Worm (Caenorhabditis elegans): ENCODE results near the gene F42A8.1.

Gene F42A8.1

DNA sequence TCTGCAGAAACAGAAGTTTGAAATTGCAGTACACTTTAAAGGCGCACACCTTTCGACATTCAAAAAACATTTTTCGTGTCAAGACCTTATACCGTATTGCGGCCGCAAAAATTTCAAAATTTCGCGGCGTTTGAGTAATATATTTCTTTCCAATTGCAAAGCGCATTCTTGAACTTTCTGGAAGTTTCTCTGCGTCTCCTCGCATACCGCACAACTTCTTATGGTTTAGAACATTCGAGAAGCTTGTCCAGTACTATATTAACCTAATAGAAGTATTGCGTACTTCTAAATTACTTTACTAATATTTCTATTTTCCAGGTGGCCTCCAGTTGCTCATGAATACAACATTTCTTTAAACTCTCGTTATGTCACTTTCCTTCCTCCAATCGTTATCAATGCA lies 9.7 kb downstream of the F42A8.1 start:
- TF ChIP-seq T26A8.4 (GFP tag; IDR thresholded peaks at IDR 0.05) (no peak), D1046.2 (GFP tag; IDR thresholded peaks at IDR 0.05) (no peak), sdz-12 (GFP tag; optimal IDR thresholded peaks at IDR 0.05) (no peak), mxl-3 (GFP tag; optimal IDR thresholded peaks at IDR 0.05) (peak; percentile 12), zfp-2 (tag; optimal IDR thresholded peaks at IDR 0.05) (no peak), mdt-29 (GFP tag; IDR thresholded peaks at IDR 0.05) (peak; percentile 59; the same call in 1 of the 2 replicates), ctbp-1 (GFP tag; IDR thresholded peaks at IDR 0.05) (no peak), spr-3 (GFP tag; optimal IDR thresholded peaks at IDR 0.05) (no peak), F26F4.8 (GFP tag; conservative IDR thresholded peaks at IDR 0.05) (no peak)

DNA sequence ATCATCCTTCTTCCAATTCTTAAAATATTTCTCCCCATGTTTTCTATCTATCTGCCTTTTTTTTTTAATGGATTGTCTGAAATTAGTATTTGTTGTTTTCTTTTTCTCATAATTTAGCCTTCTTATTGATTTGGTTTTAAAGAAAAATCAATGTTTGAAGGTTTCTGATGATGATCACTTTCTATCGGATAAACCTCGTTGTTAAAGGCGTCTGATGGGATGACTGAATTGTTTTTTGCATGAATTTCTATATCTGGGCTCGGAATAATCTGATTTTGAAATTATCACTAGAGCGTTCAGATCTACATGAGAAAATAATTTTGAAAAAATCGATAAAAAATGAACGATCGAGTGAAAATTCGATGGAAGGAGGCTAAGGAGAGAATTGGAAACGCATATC lies 12.7 kb downstream of the F42A8.1 start, which contains the start of gene scp-1:
Gene scp-1, plus strand, starts transcription at position 301 of the 400 bp plus-strand sequence.
- no peak for TF ChIP-seq ZK337.2 (GFP tag; IDR thresholded peaks at IDR 0.05)
- TF ChIP-seq arid-1 (GFP tag; conservative IDR thresholded peaks at IDR 0.05), result no peak
- no peak for TF ChIP-seq ztf-11 (tag; optimal IDR thresholded peaks at IDR 0.05)
- peak; percentile 4 for TF ChIP-seq ceh-28 (tag; optimal IDR thresholded peaks at IDR 0.05)
- TF ChIP-seq dmd-9 (GFP tag; IDR thresholded peaks at IDR 0.05), result no peak
- TF ChIP-seq vab-7 (GFP tag; IDR thresholded peaks at IDR 0.05), result no peak
- TF ChIP-seq Y5F2A.4 (GFP tag; optimal IDR thresholded peaks at IDR 0.05), result no peak

- TF ChIP-seq ama-1 (optimal IDR thresholded peaks at IDR 0.05) (no peak), zfp-2 (tag; optimal IDR thresholded peaks at IDR 0.05) (no peak), zag-1 (tag; optimal IDR thresholded peaks at IDR 0.05) (no peak), zip-2 (tag; optimal IDR thresholded peaks at IDR 0.05) (no peak), daf-16 (GFP tag; optimal IDR thresholded peaks at IDR 0.05) (no peak), daf-16 (tag; optimal IDR thresholded peaks at IDR 0.05) (no peak), spr-3 (GFP tag; optimal IDR thresholded peaks at IDR 0.05) (no peak), attf-4 (tag; optimal IDR thresholded peaks at IDR 0.05) (no peak), dmd-6 (GFP tag; IDR thresholded peaks at IDR 0.05) (no peak), hlh-30 (tag; optimal IDR thresholded peaks at IDR 0.05; ENCODE audit: insufficient read depth) (no peak), snpc-1.2 (GFP tag; IDR thresholded peaks at IDR 0.05) (no peak), ZK337.2 (GFP tag; IDR thresholded peaks at IDR 0.05) (no peak), mxl-3 (GFP tag; optimal IDR thresholded peaks at IDR 0.05) (no peak)
These were observed 13.4 kb downstream of the F42A8.1 start for ce11 chrII:9333034-9333433.

DNA sequence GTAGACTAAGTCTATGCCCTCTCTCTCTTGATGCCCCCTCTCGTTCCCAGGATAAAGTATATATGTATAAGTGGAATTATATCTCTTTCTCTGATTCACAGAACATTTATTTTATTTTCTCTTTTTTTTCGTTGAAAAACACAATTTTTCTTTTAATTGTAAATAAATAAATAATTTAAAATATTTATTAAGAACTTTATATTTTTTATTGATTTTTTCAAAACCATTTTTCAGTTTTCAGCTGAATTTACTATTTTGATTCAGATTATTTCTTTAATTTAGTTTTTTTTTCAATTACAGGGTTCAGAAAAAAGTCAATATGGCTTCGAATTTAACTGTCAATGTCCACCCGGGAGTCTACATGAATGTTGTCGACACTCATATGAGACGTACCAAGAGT lies 15.0 kb downstream of the F42A8.1 start, which contains the start of gene eif-3.F:
Gene eif-3.F, plus strand, starts transcription at position 301 of the 400 bp plus-strand sequence.
- TF ChIP-seq lsy-2 (tag; optimal IDR thresholded peaks at IDR 0.05), result no peak
- no peak for TF ChIP-seq pqm-1 (tag; optimal IDR thresholded peaks at IDR 0.05)
- no peak for TF ChIP-seq attf-4 (tag; optimal IDR thresholded peaks at IDR 0.05)
- TF ChIP-seq lin-39 (tag; optimal IDR thresholded peaks at IDR 0.05), result no peak
- TF ChIP-seq madf-5 (GFP tag; IDR thresholded peaks at IDR 0.05), result no peak
- no peak for TF ChIP-seq nhr-11 (tag; optimal IDR thresholded peaks at IDR 0.05)

DNA sequence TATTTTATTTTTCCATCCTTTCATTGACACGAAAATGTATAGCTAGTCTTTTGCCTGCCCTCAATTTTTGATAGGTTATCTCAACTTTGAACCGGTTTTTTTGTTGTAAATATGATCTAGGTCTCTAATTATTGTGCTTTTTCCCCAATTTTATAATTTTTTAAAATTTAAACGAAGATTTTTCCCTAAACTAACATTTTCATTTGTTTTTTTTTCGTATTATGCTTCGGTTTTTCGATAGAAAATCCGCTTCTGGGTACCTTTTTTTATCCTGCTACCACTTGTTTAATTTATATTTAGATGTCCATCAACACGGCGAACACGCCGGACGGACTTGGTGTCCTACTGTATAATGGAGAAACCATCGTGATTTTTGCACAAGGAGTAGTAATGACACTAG lies 16.9 kb downstream of the F42A8.1 start, which contains the start of gene wbp-2:
Gene wbp-2, plus strand, starts transcription at position 301 of the 400 bp plus-strand sequence.
- TF ChIP-seq ama-1 (optimal IDR thresholded peaks at IDR 0.05) (no peak), ctbp-1 (GFP tag; IDR thresholded peaks at IDR 0.05) (no peak), mdl-1 (tag; optimal IDR thresholded peaks at IDR 0.05) (no peak), ceh-44 (GFP tag; IDR thresholded peaks at IDR 0.05) (no peak), egl-43 (GFP tag; IDR thresholded peaks at IDR 0.05) (no peak), daf-8 (GFP tag; IDR thresholded peaks at IDR 0.05) (no peak), lin-15B (tag; optimal IDR thresholded peaks at IDR 0.05) (no peak), duxl-1 (tag; optimal IDR thresholded peaks at IDR 0.05; ENCODE audit: poor library complexity) (no peak), aly-2 (tag; optimal IDR thresholded peaks at IDR 0.05) (no peak), mep-1 (tag; optimal IDR thresholded peaks at IDR 0.05) (no peak), madf-5 (GFP tag; IDR thresholded peaks at IDR 0.05) (no peak), Y105C5A.15 (GFP tag; IDR thresholded peaks at IDR 0.05) (no peak), unc-39 (tag; optimal IDR thresholded peaks at IDR 0.05) (no peak)

Measured in whole organism, L4 larva.